Worm (Caenorhabditis elegans) whole organism, L3 larva: ENCODE results near the gene bec-1.

Experiments
- ceh-9 ChIP-seq: sonication (generic microtip); optimal IDR thresholded peaks from 2 replicates; lab custom pipeline; 2018; ENCODE audit warnings: missing biosample characterization, missing genetic modification characterization
- elt-2 ChIP-seq: sonication (generic microtip); optimal IDR thresholded peaks from 2 replicates; lab custom pipeline; 2016; ENCODE audit warnings: missing genetic modification reagents, mild to moderate bottlenecking, missing genetic modification characterization, missing compliant biosample characterization
- eor-1 ChIP-seq, 2 experiments: fragments of 150-350 bp; optimal IDR thresholded peaks; 2 replicates each; lab custom pipeline; 2014 to 2018; ENCODE audit warnings: missing biosample characterization in 2 of 2, missing genetic modification characterization in 2 of 2
- fkh-10 ChIP-seq: sonication (generic microtip); optimal IDR thresholded peaks from 2 replicates; lab custom pipeline; 2017; ENCODE audit warnings: missing biosample characterization, missing genetic modification reagents, missing genetic modification characterization
- fos-1 ChIP-seq: fragments of 150-350 bp; optimal IDR thresholded peaks from 2 replicates; lab custom pipeline; 2014; ENCODE audit warnings: missing biosample characterization, missing genetic modification characterization
- nhr-67 ChIP-seq: fragments of 150-350 bp; optimal IDR thresholded peaks from 2 replicates; lab custom pipeline; 2014; ENCODE audit warnings: missing biosample characterization, missing genetic modification characterization
- pha-4 ChIP-seq: fragments of 150-350 bp; optimal IDR thresholded peaks from 2 replicates; lab custom pipeline; 2014; ENCODE audit warnings: missing biosample characterization, missing genetic modification reagents, missing genetic modification characterization
- pqm-1 ChIP-seq: fragments of 150-350 bp; optimal IDR thresholded peaks from 2 replicates; lab custom pipeline; 2017; ENCODE audit warnings: missing biosample characterization, missing genetic modification characterization, inconsistent platforms

The bec-1 gene

DNA sequence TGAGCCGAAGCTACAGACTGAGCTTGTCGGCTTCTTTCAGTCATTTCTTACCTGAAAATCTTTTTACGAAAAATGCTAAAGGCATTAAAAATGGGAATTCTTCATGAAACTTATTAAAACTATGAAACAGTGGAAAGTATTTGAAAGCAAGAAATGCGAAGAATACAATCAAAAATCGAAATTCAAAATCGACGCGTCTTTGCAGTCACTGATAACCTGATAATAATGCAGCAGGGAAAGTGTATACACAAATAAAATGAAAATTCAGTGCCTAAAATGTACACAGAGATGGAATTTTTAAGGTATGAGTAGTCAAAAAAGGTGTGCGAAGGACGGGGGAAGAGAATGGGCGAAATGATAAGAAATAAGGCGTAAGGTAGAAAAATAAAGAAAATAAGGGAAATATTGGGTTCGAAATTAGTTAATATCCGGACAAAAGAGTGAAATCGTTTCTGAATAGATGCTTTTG is 49.6 kb downstream of the bec-1 start, which contains the start of gene C39H7.4:
TSS of gene C39H7.4 (minus strand) at position 51 of the 469 bp plus-strand sequence.
- TF ChIP-seq ceh-9 (tag; lab: Kevin White, UChicago) (no peak), nhr-67 (no peak), eor-1 (tag; optimal IDR thresholded peaks at IDR 0.05; lab: Kevin White, UChicago) (no peak), fkh-10 (no peak), fos-1 (tag; lab: Kevin White, UChicago) (no peak), pqm-1 (tag; lab: Kevin White, UChicago) (peak; percentile 82), elt-2 (tag; lab: Kevin White, UChicago) (peak; percentile 73), pha-4 (peak; percentile 79)
